Fruit fly (Drosophila melanogaster): ENCODE data around the gene Idh3a.

- no peak for TF ChIP-seq CG34367 (tag; optimal IDR thresholded peaks at IDR 0.05)
- no peak for TF ChIP-seq CG32121 (GFP tag; IDR thresholded peaks at IDR 0.05)
- no peak for TF ChIP-seq D1 (tag; optimal IDR thresholded peaks at IDR 0.05)
- no peak for TF ChIP-seq Pif1A (GFP tag; optimal IDR thresholded peaks at IDR 0.05)
- TF ChIP-seq CG17806 (tag; optimal IDR thresholded peaks at IDR 0.05) = no peak
- no peak for TF ChIP-seq CG14655 (GFP tag; optimal IDR thresholded peaks at IDR 0.05)
- TF ChIP-seq CG15710 (tag; optimal IDR thresholded peaks at IDR 0.05) = no peak
- TF ChIP-seq Snoo (tag; optimal IDR thresholded peaks at IDR 0.05) = no peak
- no peak for TF ChIP-seq fd96Ca (GFP tag; IDR thresholded peaks at IDR 0.05)
- no peak for TF ChIP-seq CG4496 (GFP tag; IDR thresholded peaks at IDR 0.05)
- no peak for TF ChIP-seq EcR (GFP tag; optimal IDR thresholded peaks at IDR 0.05)
- no peak for TF ChIP-seq CG8301 (tag; optimal IDR thresholded peaks at IDR 0.05)
These were observed 28.0 kb upstream of the Idh3a start for dm6 chrX:19549570-19549969.

Measured in whole organism, pupa.